Worm (Caenorhabditis elegans): ENCODE measurements around the gene fezf-1.
A peak's percentile ranks its signal among the peaks of the same experiment; 100 is the strongest.

Gene fezf-1

ce11 chrIV:13487019-13487418 is 21.1 kb downstream of the fezf-1 start (continued):
- no peak for TF ChIP-seq odd-2 (tag; optimal IDR thresholded peaks at IDR 0.05)
- no peak for TF ChIP-seq madf-2 (tag; optimal IDR thresholded peaks at IDR 0.05)
- TF ChIP-seq zip-5 (tag; optimal IDR thresholded peaks at IDR 0.05): peak; percentile 80
- no peak for TF ChIP-seq ceh-18 (tag; optimal IDR thresholded peaks at IDR 0.05)
- TF ChIP-seq pha-4 (tag; optimal IDR thresholded peaks at IDR 0.05): no peak
- no peak for TF ChIP-seq ceh-30 (tag; optimal IDR thresholded peaks at IDR 0.05)
- TF ChIP-seq ceh-31 (tag; optimal IDR thresholded peaks at IDR 0.05): peak; percentile 88
- TF ChIP-seq ceh-19 (GFP tag; optimal IDR thresholded peaks at IDR 0.05): no peak
- TF ChIP-seq lin-11 (tag; optimal IDR thresholded peaks at IDR 0.05): no peak
- no peak for TF ChIP-seq hlh-13 (GFP tag; optimal IDR thresholded peaks at IDR 0.05)
- TF ChIP-seq ceh-2 (tag; optimal IDR thresholded peaks at IDR 0.05): peak; percentile 60
- no peak for TF ChIP-seq ceh-22 (tag; optimal IDR thresholded peaks at IDR 0.05)
- no peak for TF ChIP-seq fkh-10 (GFP tag; optimal IDR thresholded peaks at IDR 0.05)
- TF ChIP-seq C08G9.2 (tag; optimal IDR thresholded peaks at IDR 0.05): peak; percentile 81
- TF ChIP-seq nhr-11 (tag; optimal IDR thresholded peaks at IDR 0.05): no peak
- TF ChIP-seq ceh-24 (tag; optimal IDR thresholded peaks at IDR 0.05): no peak
- TF ChIP-seq pat-9 (tag; optimal IDR thresholded peaks at IDR 0.05): no peak
- TF ChIP-seq gmeb-2 (tag; optimal IDR thresholded peaks at IDR 0.05): no peak
- TF ChIP-seq hlh-30 (tag; optimal IDR thresholded peaks at IDR 0.05; ENCODE audit: insufficient read depth): no peak
- no peak for TF ChIP-seq T23F11.4 (GFP tag; optimal IDR thresholded peaks at IDR 0.05)
- TF ChIP-seq rnt-1 (tag; optimal IDR thresholded peaks at IDR 0.05): peak; percentile 54
- no peak for TF ChIP-seq sdc-2 (tag; optimal IDR thresholded peaks at IDR 0.05)
- peak; percentile 62 for TF ChIP-seq tbx-7 (tag; optimal IDR thresholded peaks at IDR 0.05)
- no peak for TF ChIP-seq ceh-45 (GFP tag; IDR thresholded peaks at IDR 0.05)
- no peak for TF ChIP-seq che-1 (tag; optimal IDR thresholded peaks at IDR 0.05)
- TF ChIP-seq ceh-48 (tag; optimal IDR thresholded peaks at IDR 0.05): no peak
- TF ChIP-seq unc-42 (tag; optimal IDR thresholded peaks at IDR 0.05): no peak
- no peak for TF ChIP-seq pros-1 (tag; optimal IDR thresholded peaks at IDR 0.05)
- TF ChIP-seq ceh-14 (tag; optimal IDR thresholded peaks at IDR 0.05): peak; percentile 38
- no peak for TF ChIP-seq Y22D7AL.16 (tag; optimal IDR thresholded peaks at IDR 0.05)
- TF ChIP-seq hlh-15 (tag; optimal IDR thresholded peaks at IDR 0.05): no peak
- TF ChIP-seq fkh-6 (tag; optimal IDR thresholded peaks at IDR 0.05): no peak
- peak; percentile 52 for TF ChIP-seq F13H6.1 (tag; optimal IDR thresholded peaks at IDR 0.05)
- TF ChIP-seq syd-9 (tag; optimal IDR thresholded peaks at IDR 0.05): no peak
- TF ChIP-seq elt-4 (tag; optimal IDR thresholded peaks at IDR 0.05): no peak
- TF ChIP-seq hlh-6 (tag; optimal IDR thresholded peaks at IDR 0.05): no peak
- no peak for TF ChIP-seq pha-2 (tag; optimal IDR thresholded peaks at IDR 0.05)
- no peak for TF ChIP-seq eyg-1 (tag; optimal IDR thresholded peaks at IDR 0.05)
- TF ChIP-seq sox-2 (GFP tag; IDR thresholded peaks at IDR 0.05): no peak
- TF ChIP-seq pax-1 (tag; optimal IDR thresholded peaks at IDR 0.05): no peak
- no peak for TF ChIP-seq C38D4.7 (GFP tag; optimal IDR thresholded peaks at IDR 0.05)
- no peak for TF ChIP-seq pag-3 (tag; optimal IDR thresholded peaks at IDR 0.05; ENCODE audit: borderline replicate concordance)
- no peak for TF ChIP-seq ceh-6 (GFP tag; optimal IDR thresholded peaks at IDR 0.05)
- no peak for TF ChIP-seq ztf-16 (tag; optimal IDR thresholded peaks at IDR 0.05)
- no peak for TF ChIP-seq dve-1 (tag; optimal IDR thresholded peaks at IDR 0.05)
- no peak for TF ChIP-seq K09A11.1 (tag; optimal IDR thresholded peaks at IDR 0.05; ENCODE audit: insufficient read depth)
- no peak for TF ChIP-seq npax-4 (tag; optimal IDR thresholded peaks at IDR 0.05)
- peak; percentile 91 for TF ChIP-seq tbx-2 (tag; optimal IDR thresholded peaks at IDR 0.05)
- TF ChIP-seq sox-4 (tag; optimal IDR thresholded peaks at IDR 0.05): no peak
